Fruit fly (Drosophila melanogaster) whole organism, embryonic: ENCODE data around the gene Sytbeta.

Experiments
- Atf3 ChIP-seq: fragments of 200-800 bp; sonication (Bioruptor generic); optimal IDR thresholded peaks from 3 replicates; lab custom pipeline; 2016; ENCODE audit warnings: missing biosample characterization, missing genetic modification characterization
- Blimp-1 ChIP-seq: fragments of 200-800 bp; sonication (Bioruptor generic); optimal IDR thresholded peaks from 3 replicates; lab custom pipeline; 2018; ENCODE audit warnings: missing biosample characterization, missing genetic modification characterization, mild to moderate bottlenecking, moderate library complexity, missing genetic modification reagents
- C15 ChIP-seq: fragments of 200-800 bp; sonication (Bioruptor generic); IDR thresholded peaks from 3 replicates; pipeline ENCODE4 v1.3.6; 2022; ENCODE audit warnings: missing biosample characterization, missing genetic modification characterization
- CG10209 ChIP-seq: fragments of 200-800 bp; sonication (Bioruptor generic); optimal IDR thresholded peaks from 3 replicates; lab custom pipeline; 2017; ENCODE audit warnings: missing biosample characterization, mild to moderate bottlenecking, missing genetic modification characterization, missing genetic modification reagents
- CG10366 ChIP-seq: fragments of 200-800 bp; sonication (Bioruptor generic); IDR thresholded peaks from 2 replicates; pipeline ENCODE4 v1.3.6; 2022; ENCODE audit warnings: missing biosample characterization, missing genetic modification characterization
- CG12299 ChIP-seq: fragments of 200-800 bp; sonication (Bioruptor generic); optimal IDR thresholded peaks from 2 replicates; lab custom pipeline; 2018; ENCODE audit warnings: missing biosample characterization, mild to moderate bottlenecking, missing genetic modification characterization
- CG14050 ChIP-seq: fragments of 200-800 bp; sonication (Bioruptor generic); IDR thresholded peaks from 3 replicates; pipeline ENCODE4 v1.3.6; 2022; ENCODE audit warnings: missing biosample characterization, missing genetic modification characterization
- CG15269 ChIP-seq: fragments of 200-800 bp; sonication (Bioruptor generic); optimal IDR thresholded peaks from 2 replicates; lab custom pipeline; 2018; ENCODE audit warnings: missing biosample characterization, mild to moderate bottlenecking, missing genetic modification characterization, moderate library complexity
- CG16815 ChIP-seq: fragments of 200-800 bp; sonication (Bioruptor generic); optimal IDR thresholded peaks from 3 replicates; lab custom pipeline; 2017; ENCODE audit warnings: missing biosample characterization, mild to moderate bottlenecking, missing genetic modification characterization
- CG17359 ChIP-seq: fragments of 200-800 bp; sonication (Bioruptor generic); optimal IDR thresholded peaks from 3 replicates; lab custom pipeline; 2018; ENCODE audit warnings: missing biosample characterization, mild to moderate bottlenecking, missing genetic modification characterization, moderate library complexity
- CG1792 ChIP-seq: fragments of 200-800 bp; sonication (Bioruptor generic); optimal IDR thresholded peaks from 2 replicates; lab custom pipeline; 2016; ENCODE audit warnings: missing biosample characterization, missing genetic modification characterization
- CG18262 ChIP-seq: fragments of 200-800 bp; optimal IDR thresholded peaks from 3 replicates; lab custom pipeline; 2019; ENCODE audit warnings: missing biosample characterization, mild to moderate bottlenecking, missing genetic modification characterization, moderate library complexity
- CG43689 ChIP-seq: fragments of 200-800 bp; sonication (Bioruptor generic); IDR thresholded peaks from 2 replicates; pipeline ENCODE4 v1.3.6; 2022; ENCODE audit warnings: missing biosample characterization, missing genetic modification characterization
- CG6765 ChIP-seq: fragments of 200-800 bp; sonication (Bioruptor generic); optimal IDR thresholded peaks from 3 replicates; lab custom pipeline; 2017; ENCODE audit warnings: missing biosample characterization, mild to moderate bottlenecking, missing genetic modification characterization
- CG7556 ChIP-seq: fragments of 200-800 bp; sonication (Bioruptor generic); optimal IDR thresholded peaks from 2 replicates; lab custom pipeline; 2017; ENCODE audit warnings: missing biosample characterization, mild to moderate bottlenecking, missing genetic modification characterization
- CG8089 ChIP-seq: fragments of 200-800 bp; sonication (Bioruptor generic); optimal IDR thresholded peaks from 3 replicates; lab custom pipeline; 2016; ENCODE audit warnings: missing biosample characterization, missing genetic modification characterization
- CG8388 ChIP-seq: fragments of 200-800 bp; sonication (Bioruptor generic); optimal IDR thresholded peaks from 2 replicates; lab custom pipeline; 2019; ENCODE audit warnings: missing biosample characterization, mild to moderate bottlenecking, missing genetic modification characterization, moderate library complexity
- CG9797 ChIP-seq: fragments of 200-800 bp; sonication (Bioruptor generic); optimal IDR thresholded peaks from 3 replicates; lab custom pipeline; 2018; ENCODE audit warnings: missing biosample characterization, mild to moderate bottlenecking, missing genetic modification characterization
- Chrac-16 ChIP-seq: fragments of 200-800 bp; sonication (Bioruptor generic); optimal IDR thresholded peaks from 3 replicates; lab custom pipeline; 2016; ENCODE audit warnings: missing biosample characterization, missing genetic modification characterization
- CoRest ChIP-seq: fragments of 200-800 bp; sonication (Bioruptor generic); optimal IDR thresholded peaks from 3 replicates; lab custom pipeline; 2018; ENCODE audit warnings: missing biosample characterization, mild to moderate bottlenecking, missing genetic modification characterization, moderate library complexity
- Dbx ChIP-seq: fragments of 200-800 bp; sonication (Bioruptor generic); IDR thresholded peaks from 3 replicates; pipeline ENCODE4 v1.3.6; 2022; ENCODE audit warnings: missing biosample characterization, missing genetic modification characterization
- Dek ChIP-seq: fragments of 200-800 bp; sonication (Bioruptor generic); optimal IDR thresholded peaks from 3 replicates; lab custom pipeline; 2019; ENCODE audit warnings: missing biosample characterization, mild to moderate bottlenecking, missing genetic modification characterization, moderate library complexity
- Dref ChIP-seq: fragments of 200-800 bp; sonication (Bioruptor generic); IDR thresholded peaks from 2 replicates; pipeline ENCODE4 v1.3.6; 2022; ENCODE audit warnings: missing biosample characterization, missing genetic modification characterization
- E2f2 ChIP-seq: fragments of 200-800 bp; sonication (Bioruptor generic); IDR thresholded peaks from 2 replicates; pipeline ENCODE4 v1.3.6; 2022; ENCODE audit warnings: missing biosample characterization, missing genetic modification characterization
- Fer2 ChIP-seq: fragments of 200-800 bp; sonication (Bioruptor generic); optimal IDR thresholded peaks from 2 replicates; lab custom pipeline; 2018; ENCODE audit warnings: missing biosample characterization, mild to moderate bottlenecking, missing genetic modification characterization, moderate library complexity
- HLH3B ChIP-seq: fragments of 200-800 bp; sonication (Bioruptor generic); IDR thresholded peaks from 2 replicates; pipeline ENCODE4 v1.3.6; 2022; ENCODE audit warnings: missing biosample characterization, missing genetic modification characterization
- Hey ChIP-seq: fragments of 200-800 bp; sonication (Bioruptor generic); optimal IDR thresholded peaks from 3 replicates; lab custom pipeline; 2018; ENCODE audit warnings: missing biosample characterization, mild to moderate bottlenecking, missing genetic modification characterization
- Hmx ChIP-seq: fragments of 200-800 bp; sonication (Bioruptor generic); optimal IDR thresholded peaks from 2 replicates; lab custom pipeline; 2016; ENCODE audit warnings: missing biosample characterization, missing genetic modification characterization
- Hr3 ChIP-seq: fragments of 200-800 bp; sonication (Bioruptor generic); optimal IDR thresholded peaks from 3 replicates; lab custom pipeline; 2016; ENCODE audit warnings: missing biosample characterization, missing genetic modification characterization
- Hr78 ChIP-seq, 2 experiments: fragments of 200-800 bp in 1 of 2; fragments of >200 bp in 1 of 2; sonication (Bioruptor generic) in 1 of 2; optimal IDR thresholded peaks; 2 replicates each; lab custom pipeline; 2017 to 2019; ENCODE audit warnings: missing biosample characterization in 2 of 2, missing genetic modification characterization in 2 of 2, mild to moderate bottlenecking in 1 of 2, moderate library complexity in 1 of 2
- Jarid2 ChIP-seq: fragments of 200-800 bp; sonication (Bioruptor generic); optimal IDR thresholded peaks from 3 replicates; lab custom pipeline; 2017; ENCODE audit warnings: mild to moderate bottlenecking, missing biosample characterization, missing genetic modification reagents, missing genetic modification characterization
- Lpt ChIP-seq: fragments of >200 bp; optimal IDR thresholded peaks from 2 replicates; lab custom pipeline; 2018; ENCODE audit warnings: missing biosample characterization, missing genetic modification characterization
- Mrtf ChIP-seq: fragments of 200-800 bp; sonication (Bioruptor generic); IDR thresholded peaks from 3 replicates; pipeline ENCODE4 v1.3.6; 2022; ENCODE audit warnings: missing biosample characterization, missing genetic modification characterization
- Optix ChIP-seq: fragments of 200-800 bp; sonication (Bioruptor generic); IDR thresholded peaks from 3 replicates; pipeline ENCODE4 v1.3.6; 2022; ENCODE audit warnings: missing biosample characterization, missing genetic modification characterization
- Rx ChIP-seq: fragments of 200-800 bp; sonication (Bioruptor generic); IDR thresholded peaks from 2 replicates; pipeline ENCODE4 v1.3.6; 2022; ENCODE audit warnings: missing biosample characterization, missing genetic modification characterization
- Sox100B ChIP-seq: fragments of 200-800 bp; sonication (Bioruptor generic); optimal IDR thresholded peaks from 3 replicates; lab custom pipeline; 2018; ENCODE audit warnings: missing biosample characterization, mild to moderate bottlenecking, missing genetic modification characterization
- TFAM ChIP-seq: fragments of 200-800 bp; sonication (Bioruptor generic); optimal IDR thresholded peaks from 2 replicates; lab custom pipeline; 2017; ENCODE audit warnings: missing biosample characterization, missing genetic modification characterization, inconsistent platforms
- bowl ChIP-seq: fragments of 200-800 bp; sonication (Bioruptor generic); IDR thresholded peaks from 2 replicates; pipeline ENCODE4 v1.3.6; 2022; ENCODE audit warnings: missing biosample characterization, missing genetic modification characterization
- cas ChIP-seq: fragments of 200-800 bp; sonication (Bioruptor generic); IDR thresholded peaks from 2 replicates; pipeline ENCODE4 v1.3.6; 2022; ENCODE audit warnings: missing biosample characterization, missing genetic modification characterization
- ewg ChIP-seq: fragments of 200-800 bp; sonication (Bioruptor generic); optimal IDR thresholded peaks from 3 replicates; lab custom pipeline; 2017; ENCODE audit warnings: mild to moderate bottlenecking, missing biosample characterization, missing genetic modification reagents, missing genetic modification characterization
- fd96Cb ChIP-seq: fragments of 200-800 bp; sonication (Bioruptor generic); optimal IDR thresholded peaks from 2 replicates; lab custom pipeline; 2018; ENCODE audit warnings: missing biosample characterization, mild to moderate bottlenecking, missing genetic modification characterization, moderate library complexity
- gfzf ChIP-seq: fragments of 200-800 bp; sonication (Bioruptor generic); optimal IDR thresholded peaks from 2 replicates; lab custom pipeline; 2016; ENCODE audit warnings: missing biosample characterization, mild to moderate bottlenecking, missing genetic modification characterization, moderate library complexity
- lilli ChIP-seq: fragments of 200-800 bp; sonication (Bioruptor generic); optimal IDR thresholded peaks from 3 replicates; lab custom pipeline; 2016; ENCODE audit warnings: missing biosample characterization, missing genetic modification characterization
- nau ChIP-seq: fragments of 200-800 bp; sonication (Bioruptor generic); optimal IDR thresholded peaks from 3 replicates; lab custom pipeline; 2017; ENCODE audit warnings: missing biosample characterization, mild to moderate bottlenecking, missing genetic modification characterization, missing genetic modification reagents
- oc ChIP-seq: fragments of 200-800 bp; sonication (Bioruptor generic); optimal IDR thresholded peaks from 2 replicates; lab custom pipeline; 2018; ENCODE audit warnings: missing biosample characterization, mild to moderate bottlenecking, missing genetic modification characterization, moderate library complexity
- sima ChIP-seq: fragments of 200-800 bp; sonication (Bioruptor generic); optimal IDR thresholded peaks from 2 replicates; lab custom pipeline; 2016; ENCODE audit warnings: missing biosample characterization, missing genetic modification characterization
- stc ChIP-seq: fragments of 200-800 bp; sonication (Bioruptor generic); IDR thresholded peaks from 2 replicates; pipeline ENCODE4 v1.3.6; 2022; ENCODE audit warnings: missing biosample characterization, missing genetic modification characterization
- trem ChIP-seq: fragments of 200-800 bp; optimal IDR thresholded peaks from 3 replicates; lab custom pipeline; 2019; ENCODE audit warnings: missing biosample characterization, mild to moderate bottlenecking, missing genetic modification characterization, moderate library complexity
- vnd ChIP-seq: fragments of 200-800 bp; sonication (Bioruptor generic); IDR thresholded peaks from 3 replicates; pipeline ENCODE4 v1.3.6; 2022; ENCODE audit warnings: missing biosample characterization, missing genetic modification characterization; ENCODE audit not compliant: partially characterized antibody

Gene Sytbeta

dm6 chr3L:15011638-15012335 lies 53.0 kb downstream of the Sytbeta start (continued):
- TF ChIP-seq bowl (no peak), E2f2 (GFP tag; lab: Robert Waterston, UW) (0 out of 2 replicates have a peak, but pooled peaks have one; percentile 44), Jarid2 (GFP tag; lab: Kevin White, UChicago) (peak; percentile 42), gfzf (GFP tag; lab: Kevin White, UChicago) (no peak), cas (GFP tag; lab: Robert Waterston, UW) (no peak), sima (GFP tag; lab: Kevin White, UChicago) (no peak), CG16815 (peak; percentile 41), CG15269 (tag; lab: Kevin White, UChicago) (peak; percentile 84), Fer2 (peak; percentile 53), TFAM (GFP tag; lab: Kevin White, UChicago) (no peak), CG18262 (tag; lab: Kevin White, UChicago) (peak; percentile 86), CG7556 (GFP tag; lab: Kevin White, UChicago) (peak; percentile 76), Chrac-16 (GFP tag; lab: Kevin White, UChicago) (peak; percentile 47), Dek (tag; lab: Kevin White, UChicago) (peak; percentile 63), Blimp-1 (GFP tag; lab: Kevin White, UChicago) (peak; percentile 85), CG14050 (GFP tag; lab: Robert Waterston, UW) (peak; percentile 43; the same call in 1 of the 3 replicates), vnd (no peak), Hr3 (GFP tag; lab: Kevin White, UChicago) (peak; percentile 55), Optix (GFP tag; lab: Robert Waterston, UW) (no peak), fd96Cb (tag; lab: Kevin White, UChicago) (peak; percentile 86), ewg (GFP tag; lab: Kevin White, UChicago) (peak; percentile 32), CG10366 (GFP tag; lab: Robert Waterston, UW) (peak; percentile 70), Dref (GFP tag; lab: Robert Waterston, UW) (no peak), Hmx (GFP tag; lab: Kevin White, UChicago) (no peak), oc (tag; lab: Kevin White, UChicago) (peak; percentile 64), CG8388 (peak; percentile 88), HLH3B (GFP tag; lab: Robert Waterston, UW) (peak; percentile 72), Sox100B (peak; percentile 80), CG9797 (GFP tag; lab: Kevin White, UChicago) (no peak), C15 (GFP tag; lab: Robert Waterston, UW) (no peak), trem (tag; lab: Kevin White, UChicago) (peak; percentile 74), nau (GFP tag; lab: Kevin White, UChicago) (peak; percentile 25), CG10209 (GFP tag; lab: Kevin White, UChicago) (peak; percentile 45), CG6765 (peak; percentile 9), CG8089 (GFP tag; lab: Kevin White, UChicago) (no peak), Hey (tag; lab: Kevin White, UChicago) (no peak), Atf3 (GFP tag; lab: Kevin White, UChicago) (no peak), CoRest (tag; lab: Kevin White, UChicago) (peak; percentile 85), Hr78 (GFP tag; optimal IDR thresholded peaks at IDR 0.05; lab: Kevin White, UChicago) (peak in 1 of 2 experiments; percentile 74), Dbx (GFP tag; lab: Robert Waterston, UW) (0 out of 3 replicates have a peak, but pooled peaks have one; percentile 18), lilli (GFP tag; lab: Kevin White, UChicago) (peak; percentile 50), CG1792 (GFP tag; lab: Kevin White, UChicago) (peak; percentile 62), Rx (GFP tag; lab: Robert Waterston, UW) (0 out of 2 replicates have a peak, but pooled peaks have one; percentile 11), Lpt (GFP tag; lab: Kevin White, UChicago) (no peak), CG12299 (tag; lab: Kevin White, UChicago) (peak; percentile 62), CG17359 (peak; percentile 85), Mrtf (no peak), CG43689 (GFP tag; lab: Robert Waterston, UW) (peak; percentile 9; the same call in 1 of the 2 replicates), stc (GFP tag; lab: Robert Waterston, UW) (peak; percentile 57)
